Worm (Caenorhabditis elegans) whole organism, L4 larva: ENCODE measurements around the gene R03G8.3.

Source experiments
- aly-2 ChIP-seq: sonication (generic microtip); optimal IDR thresholded peaks from 2 replicates; lab custom pipeline; 2018; ENCODE audit warnings: missing biosample characterization, missing genetic modification characterization
- mdl-1 ChIP-seq, 2 experiments: fragments of 150-350 bp in 1 of 2; sonication (generic microtip) in 1 of 2; optimal IDR thresholded peaks; 2 replicates each; lab custom pipeline; 2014 to 2017; ENCODE audit warnings: missing biosample characterization in 2 of 2, missing genetic modification characterization in 2 of 2
- tra-1 ChIP-seq: fragments of 200-800 bp; sonication (Bioruptor generic); IDR thresholded peaks from 2 replicates; pipeline ENCODE4 v1.3.6; 2022; ENCODE audit warnings: missing genetic modification reagents, missing genetic modification characterization, missing compliant biosample characterization
- unc-62 ChIP-seq, 3 experiments: fragments of 150-350 bp in 1 of 3; sonication (generic microtip); optimal IDR thresholded peaks in 2 of 3; peaks in 1 of 3; 1 replicate in 1 of 3; 2 replicates in 2 of 3; lab custom pipeline; 2014 to 2017; ENCODE audit warnings: missing biosample characterization in 3 of 3, missing genetic modification characterization in 3 of 3, missing genetic modification reagents in 3 of 3, missing genotype in 1 of 3
- ztf-11 ChIP-seq: fragments of 150-350 bp; optimal IDR thresholded peaks from 2 replicates; lab custom pipeline; 2014; ENCODE audit warnings: missing biosample characterization, missing genetic modification characterization

- TF ChIP-seq mdl-1 (tag; optimal IDR thresholded peaks at IDR 0.05; lab: Kevin White, UChicago) (no peak), aly-2 (tag; lab: Kevin White, UChicago) (no peak), unc-62 (GFP tag; optimal IDR thresholded peaks at IDR 0.05 in 1 of 2; lab: Kevin White, UChicago) (peak in 1 of 2 experiments; percentile 14), unc-62 (tag; optimal IDR thresholded peaks at IDR 0.05; lab: Kevin White, UChicago) (no peak), ztf-11 (tag; lab: Kevin White, UChicago) (no peak), tra-1 (no peak)
Measured at ce11 chrX:13139493-13139892, 48.7 kb downstream of the R03G8.3 start, which contains the start of gene ttr-34.
